Worm (Caenorhabditis elegans) whole organism, L1 larva: ENCODE data around the gene acp-7.

Experiments
- C16A3.4 ChIP-seq: fragments of 150-350 bp; optimal IDR thresholded peaks from 2 replicates; lab custom pipeline; 2014; ENCODE audit warnings: missing biosample characterization, missing genetic modification characterization
- F16B12.6 ChIP-seq: fragments of 150-350 bp; optimal IDR thresholded peaks from 2 replicates; lab custom pipeline; 2014; ENCODE audit warnings: missing biosample characterization, missing genetic modification characterization
- ama-1 ChIP-seq: fragments of 150-350 bp; optimal IDR thresholded peaks from 2 replicates; lab custom pipeline; 2014
- blmp-1 ChIP-seq: fragments of 150-350 bp; optimal IDR thresholded peaks from 2 replicates; lab custom pipeline; 2014; ENCODE audit warnings: missing biosample characterization, missing genetic modification characterization
- ceh-63 ChIP-seq: fragments of 200-800 bp; sonication (Bioruptor generic); optimal IDR thresholded peaks from 2 replicates; lab custom pipeline; 2018; ENCODE audit warnings: mild to moderate bottlenecking, missing genetic modification characterization, missing compliant biosample characterization
- dpl-1 ChIP-seq, 3 experiments: fragments of 150-350 bp in 2 of 3; sonication (generic microtip) in 1 of 3; optimal IDR thresholded peaks; 2 replicates each; lab custom pipeline; 2014 to 2017; ENCODE audit warnings: missing biosample characterization in 3 of 3, missing genetic modification characterization in 3 of 3, missing genetic modification reagents in 3 of 3
- efl-1 ChIP-seq, 4 experiments: fragments of 150-350 bp; optimal IDR thresholded peaks in 3 of 4; peaks in 1 of 4; 1 replicate in 1 of 4; 2 replicates in 3 of 4; lab custom pipeline; 2014; ENCODE audit warnings: missing biosample characterization in 2 of 4, missing genetic modification characterization in 2 of 4, missing genetic modification reagents in 2 of 4
- egl-27 ChIP-seq, 2 experiments: fragments of 150-350 bp in 1 of 2; sonication (generic microtip); optimal IDR thresholded peaks; 3 replicates each; lab custom pipeline; 2017 to 2018; ENCODE audit warnings: missing biosample characterization in 2 of 2, missing genetic modification characterization in 2 of 2, missing genetic modification reagents in 2 of 2
- elt-2 ChIP-seq: sonication (generic microtip); optimal IDR thresholded peaks from 2 replicates; lab custom pipeline; 2016; ENCODE audit warnings: missing genetic modification characterization, mild to moderate bottlenecking, inconsistent platforms, missing compliant biosample characterization, missing genetic modification reagents
- ets-5 ChIP-seq: fragments of 200-800 bp; sonication (Bioruptor generic); IDR thresholded peaks from 2 replicates; pipeline ENCODE4 v1.3.6; 2022; ENCODE audit warnings: missing genetic modification characterization, missing compliant biosample characterization
- fkh-10 ChIP-seq: sonication (generic microtip); optimal IDR thresholded peaks from 2 replicates; lab custom pipeline; 2017; ENCODE audit warnings: missing biosample characterization, missing genetic modification reagents, missing genetic modification characterization
- fkh-4 ChIP-seq: sonication (generic microtip); optimal IDR thresholded peaks from 2 replicates; lab custom pipeline; 2016; ENCODE audit warnings: missing compliant biosample characterization, missing genetic modification characterization, borderline replicate concordance
- fkh-8 ChIP-seq: sonication (generic microtip); optimal IDR thresholded peaks from 2 replicates; lab custom pipeline; 2016; ENCODE audit warnings: mild to moderate bottlenecking, missing genetic modification characterization, missing compliant biosample characterization
- hlh-17 ChIP-seq: fragments of 200-800 bp; sonication (Bioruptor generic); optimal IDR thresholded peaks from 2 replicates; lab custom pipeline; 2018; ENCODE audit warnings: missing genetic modification characterization, mild to moderate bottlenecking, missing compliant biosample characterization, moderate library complexity, borderline replicate concordance
- irx-1 ChIP-seq: sonication (generic microtip); optimal IDR thresholded peaks from 2 replicates; lab custom pipeline; 2016; ENCODE audit warnings: missing genetic modification characterization, missing compliant biosample characterization
- jun-1 ChIP-seq: fragments of 150-350 bp; optimal IDR thresholded peaks from 2 replicates; lab custom pipeline; 2014; ENCODE audit warnings: missing biosample characterization, missing genetic modification reagents, missing genetic modification characterization
- lin-14 ChIP-seq: fragments of 200-800 bp; sonication (Bioruptor generic); optimal IDR thresholded peaks from 2 replicates; lab custom pipeline; 2018; ENCODE audit warnings: mild to moderate bottlenecking, missing genetic modification characterization, moderate library complexity, missing compliant biosample characterization
- lin-35 ChIP-seq, 2 experiments: fragments of 150-350 bp; optimal IDR thresholded peaks; 2 replicates each; lab custom pipeline; 2014; ENCODE audit warnings: missing biosample characterization in 2 of 2, missing genetic modification characterization in 2 of 2, missing genetic modification reagents in 2 of 2
- mab-9 ChIP-seq: fragments of 200-800 bp; sonication (Bioruptor generic); IDR thresholded peaks from 2 replicates; pipeline ENCODE4 v1.3.6; 2022; ENCODE audit warnings: missing genetic modification reagents, missing genetic modification characterization, missing compliant biosample characterization
- mep-1 ChIP-seq: fragments of 150-350 bp; optimal IDR thresholded peaks from 2 replicates; lab custom pipeline; 2014; ENCODE audit warnings: missing biosample characterization, missing genetic modification characterization
- nhr-11 ChIP-seq: fragments of 150-350 bp; optimal IDR thresholded peaks from 2 replicates; lab custom pipeline; 2014; ENCODE audit warnings: missing biosample characterization, missing genetic modification characterization
- nhr-12 ChIP-seq: sonication (generic microtip); optimal IDR thresholded peaks from 2 replicates; lab custom pipeline; 2017; ENCODE audit warnings: missing biosample characterization, missing genetic modification characterization
- nhr-19 ChIP-seq: fragments of 200-800 bp; sonication (Bioruptor generic); conservative IDR thresholded peaks from 2 replicates; pipeline ENCODE4 v1.3.6; 2022; ENCODE audit warnings: missing genetic modification characterization, missing compliant biosample characterization
- nhr-20 ChIP-seq: sonication (generic microtip); optimal IDR thresholded peaks from 2 replicates; lab custom pipeline; 2016; ENCODE audit warnings: mild to moderate bottlenecking, missing genetic modification characterization, missing compliant biosample characterization
- nhr-28 ChIP-seq: fragments of 150-350 bp; optimal IDR thresholded peaks from 2 replicates; lab custom pipeline; 2014; ENCODE audit warnings: missing biosample characterization, missing genetic modification characterization
- nhr-71 ChIP-seq: sonication (generic microtip); optimal IDR thresholded peaks from 2 replicates; lab custom pipeline; 2016; ENCODE audit warnings: mild to moderate bottlenecking, missing genetic modification characterization, moderate library complexity, missing compliant biosample characterization
- nhr-84 ChIP-seq: sonication (generic microtip); optimal IDR thresholded peaks from 2 replicates; lab custom pipeline; 2017; ENCODE audit warnings: missing biosample characterization, missing genetic modification characterization
- pax-3 ChIP-seq: fragments of 200-800 bp; sonication (Bioruptor generic); optimal IDR thresholded peaks from 2 replicates; lab custom pipeline; 2018; ENCODE audit warnings: mild to moderate bottlenecking, missing genetic modification characterization, moderate library complexity, missing compliant biosample characterization
- rnt-1 ChIP-seq: sonication (generic microtip); optimal IDR thresholded peaks from 2 replicates; lab custom pipeline; 2016; ENCODE audit warnings: mild to moderate bottlenecking, missing genetic modification characterization, moderate library complexity, missing compliant biosample characterization
- snpc-4 ChIP-seq: fragments of 150-350 bp; optimal IDR thresholded peaks from 2 replicates; lab custom pipeline; 2014; ENCODE audit warnings: missing biosample characterization, missing genetic modification characterization
- snu-23 ChIP-seq: sonication (generic microtip); optimal IDR thresholded peaks from 2 replicates; lab custom pipeline; 2016; ENCODE audit warnings: missing genetic modification characterization, missing compliant biosample characterization
- sptf-1 ChIP-seq: fragments of 150-350 bp; optimal IDR thresholded peaks from 2 replicates; lab custom pipeline; 2014; ENCODE audit warnings: missing biosample characterization, missing genetic modification characterization
- tlp-1 ChIP-seq: fragments of 150-350 bp; optimal IDR thresholded peaks from 2 replicates; lab custom pipeline; 2014; ENCODE audit warnings: missing biosample characterization, missing genetic modification characterization
- unc-86 ChIP-seq: sonication (generic microtip); optimal IDR thresholded peaks from 2 replicates; lab custom pipeline; 2016; ENCODE audit warnings: missing genetic modification characterization, missing compliant biosample characterization
- xbp-1 ChIP-seq: sonication (generic microtip); optimal IDR thresholded peaks from 2 replicates; lab custom pipeline; 2016; ENCODE audit warnings: missing genetic modification characterization, missing compliant biosample characterization
- zag-1 ChIP-seq: fragments of 150-350 bp; optimal IDR thresholded peaks from 2 replicates; lab custom pipeline; 2014; ENCODE audit warnings: missing biosample characterization, missing genetic modification characterization
- zip-4 ChIP-seq: fragments of 200-800 bp; sonication (Bioruptor generic); optimal IDR thresholded peaks from 2 replicates; lab custom pipeline; 2018; ENCODE audit warnings: mild to moderate bottlenecking, missing genetic modification characterization, moderate library complexity, missing compliant biosample characterization
- ztf-11 ChIP-seq, 2 experiments: sonication (generic microtip); optimal IDR thresholded peaks; 2 replicates each; lab custom pipeline; 2016 to 2017; ENCODE audit warnings: missing genetic modification characterization in 2 of 2, missing biosample characterization in 1 of 2, missing compliant biosample characterization in 1 of 2

The acp-7 gene

DNA sequence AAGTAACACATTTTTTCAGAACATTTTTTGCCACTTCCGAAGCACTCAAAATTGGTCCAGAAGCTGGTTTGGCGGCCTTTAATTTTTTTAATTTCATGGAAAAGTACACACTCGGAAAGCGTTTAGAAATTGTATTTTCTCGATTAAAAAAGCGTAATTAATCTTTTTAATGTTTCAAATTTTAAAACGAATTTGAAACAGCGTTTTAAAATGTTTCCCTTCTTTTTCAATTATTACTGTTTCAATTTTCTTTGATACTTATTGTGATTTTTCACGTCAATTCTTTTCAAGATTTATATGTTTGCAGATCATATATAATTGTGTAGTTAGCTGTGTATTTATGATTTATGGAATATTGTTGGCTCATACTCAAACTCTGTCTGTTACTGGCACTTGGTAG lies 32.5 kb upstream of the acp-7 start, which contains the start of gene acr-25:
Gene acr-25, plus strand, starts transcription at position 301 of the 400 bp plus-strand sequence.
- TF ChIP-seq xbp-1 (tag; lab: Kevin White, UChicago): no peak
- TF ChIP-seq nhr-28 (tag; lab: Kevin White, UChicago): no peak
- TF ChIP-seq efl-1 (optimal IDR thresholded peaks at IDR 0.05; lab: Kevin White, UChicago): no peak
- TF ChIP-seq efl-1 (GFP tag; optimal IDR thresholded peaks at IDR 0.05 in 1 of 2; lab: Kevin White, UChicago): no peak
- no peak for TF ChIP-seq nhr-11
- TF ChIP-seq tlp-1 (tag; lab: Kevin White, UChicago): no peak
- no peak for TF ChIP-seq unc-86 (tag; lab: Kevin White, UChicago)
- no peak for TF ChIP-seq sptf-1 (tag; lab: Kevin White, UChicago)
- no peak for TF ChIP-seq dpl-1 (GFP tag; optimal IDR thresholded peaks at IDR 0.05; lab: Kevin White, UChicago)
- TF ChIP-seq fkh-4 (tag; lab: Kevin White, UChicago): no peak
- no peak for TF ChIP-seq ama-1 (lab: Kevin White, UChicago)
- TF ChIP-seq ceh-63 (GFP tag; lab: Kevin White, UChicago): no peak
- TF ChIP-seq hlh-17 (GFP tag; lab: Kevin White, UChicago): no peak
- TF ChIP-seq nhr-19 (GFP tag; lab: Robert Waterston, UW): no peak
- TF ChIP-seq rnt-1 (tag; lab: Kevin White, UChicago): no peak
- no peak for TF ChIP-seq nhr-20 (tag; lab: Kevin White, UChicago)
- TF ChIP-seq, all 84 proteins: peak for 0

DNA sequence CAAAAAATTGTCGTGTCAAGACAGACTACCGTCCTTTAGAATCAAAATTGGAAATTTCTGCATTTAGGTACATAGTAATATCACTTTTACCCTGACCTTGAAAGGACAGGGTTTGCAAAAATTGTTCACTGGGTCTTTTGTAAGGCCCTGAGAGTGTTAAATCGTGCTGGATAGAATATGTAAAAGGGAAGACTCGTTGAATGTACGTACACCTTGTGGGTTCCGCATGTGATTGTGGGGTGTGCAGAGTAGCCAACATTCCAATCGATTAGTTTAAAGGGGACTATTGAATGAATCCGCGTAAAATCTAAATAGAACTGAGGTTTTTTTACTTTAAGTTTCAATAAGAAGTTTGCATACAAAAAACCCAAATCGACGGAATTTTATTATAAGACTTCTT lies 29.1 kb upstream of the acp-7 start:
- TF ChIP-seq nhr-28 (tag; lab: Kevin White, UChicago): no peak
- no peak for TF ChIP-seq fkh-10
- TF ChIP-seq blmp-1: no peak
- TF ChIP-seq nhr-84 (tag; lab: Kevin White, UChicago): no peak
- no peak for TF ChIP-seq ceh-63 (GFP tag; lab: Kevin White, UChicago)
- TF ChIP-seq dpl-1 (GFP tag; optimal IDR thresholded peaks at IDR 0.05; lab: Kevin White, UChicago): no peak
- TF ChIP-seq ztf-11 (tag; optimal IDR thresholded peaks at IDR 0.05; lab: Kevin White, UChicago): no peak
- TF ChIP-seq snpc-4 (tag; lab: Kevin White, UChicago): no peak
- TF ChIP-seq C16A3.4 (tag; lab: Kevin White, UChicago): no peak

DNA sequence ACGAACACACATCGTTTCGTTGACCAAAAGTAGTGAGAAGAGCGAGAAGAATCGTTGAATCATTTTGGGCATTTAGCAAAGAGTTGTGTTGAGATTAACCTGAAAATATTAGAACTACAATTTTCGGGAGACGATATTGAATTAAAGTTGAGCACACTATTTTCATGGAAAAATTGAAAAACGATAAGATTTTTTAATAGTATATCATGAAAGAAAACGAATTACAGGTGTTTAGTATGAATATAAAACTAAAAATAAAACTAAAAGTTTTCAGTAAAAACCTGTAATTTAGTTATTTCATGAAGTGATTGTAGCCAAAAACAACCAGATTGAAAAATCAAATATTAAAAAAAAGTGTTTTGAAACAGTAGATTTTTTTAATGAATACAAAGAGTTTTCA lies 26.0 kb upstream of the acp-7 start, which contains the start of gene lgc-10:
Gene lgc-10, minus strand, starts transcription at position 101 of the 400 bp plus-strand sequence.
- TF ChIP-seq zag-1 (tag; lab: Kevin White, UChicago) (no peak), mab-9 (GFP tag; lab: Robert Waterston, UW) (no peak), egl-27 (tag; optimal IDR thresholded peaks at IDR 0.05; lab: Kevin White, UChicago) (no peak), lin-14 (no peak), ets-5 (GFP tag; lab: Robert Waterston, UW) (no peak), efl-1 (optimal IDR thresholded peaks at IDR 0.05; lab: Kevin White, UChicago) (no peak), efl-1 (GFP tag; optimal IDR thresholded peaks at IDR 0.05 in 1 of 2; lab: Kevin White, UChicago) (no peak), nhr-71 (tag; lab: Kevin White, UChicago) (no peak)

DNA sequence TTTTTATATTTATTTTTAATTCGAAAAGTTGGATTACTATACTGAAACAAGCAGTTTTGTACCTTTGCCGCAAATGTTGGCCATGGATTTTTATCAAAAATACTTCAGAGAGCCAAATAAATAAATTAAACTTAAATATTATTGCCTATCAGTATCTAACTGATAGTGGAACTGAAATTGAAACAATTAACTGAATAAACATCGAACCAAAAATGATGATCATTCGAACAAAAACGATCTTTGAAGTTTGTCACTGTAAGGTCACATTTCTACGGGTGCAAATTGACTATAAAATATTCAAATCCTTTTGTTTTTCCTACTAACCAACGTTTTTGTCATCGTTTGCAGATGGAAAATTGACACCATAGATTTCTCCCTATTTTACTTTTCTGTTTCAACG lies 11.5 kb upstream of the acp-7 start:
- TF ChIP-seq pax-3 (tag; lab: Kevin White, UChicago): no peak
- TF ChIP-seq nhr-11: no peak
- no peak for TF ChIP-seq fkh-4 (tag; lab: Kevin White, UChicago)
- no peak for TF ChIP-seq nhr-20 (tag; lab: Kevin White, UChicago)
- peak; percentile 3 for TF ChIP-seq elt-2 (tag; lab: Kevin White, UChicago)
- TF ChIP-seq efl-1 (optimal IDR thresholded peaks at IDR 0.05; lab: Kevin White, UChicago): no peak
- TF ChIP-seq efl-1 (GFP tag; optimal IDR thresholded peaks at IDR 0.05 in 1 of 2; lab: Kevin White, UChicago): peak in 1 of 2 experiments; percentile 11

DNA sequence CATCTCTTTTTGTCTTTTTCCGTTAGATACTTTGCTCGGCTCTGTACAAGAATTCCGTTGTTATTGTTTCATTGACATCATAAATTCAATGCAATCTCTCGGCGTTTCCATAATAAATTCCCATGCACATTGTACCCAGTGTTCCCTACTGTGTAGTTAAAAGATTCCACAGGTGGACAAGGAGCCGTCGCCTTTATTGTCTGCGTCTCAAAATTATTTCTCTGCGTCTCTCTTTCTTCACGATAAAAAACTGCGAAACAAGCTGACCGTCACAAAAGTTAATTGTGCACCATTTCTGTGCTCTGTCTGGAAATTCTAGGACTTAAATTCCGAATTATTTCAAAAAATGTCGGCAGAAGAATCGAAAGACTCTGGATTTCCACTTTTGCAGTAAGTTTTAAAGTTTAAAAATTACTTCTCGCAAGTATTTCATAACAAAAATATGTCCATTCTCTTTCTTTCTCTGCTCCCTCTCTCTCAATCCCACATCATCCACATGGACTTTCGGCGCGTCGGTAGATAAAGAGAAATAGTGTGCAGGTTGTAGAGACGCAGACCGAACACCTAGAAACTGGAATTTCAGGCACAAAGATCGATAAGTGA lies 10.6 kb upstream of the acp-7 start:
- peak; percentile 3 for TF ChIP-seq jun-1 (tag; lab: Kevin White, UChicago)
- peak in 1 of 2 experiments; percentile 10 for TF ChIP-seq lin-35 (GFP tag; optimal IDR thresholded peaks at IDR 0.05; lab: Kevin White, UChicago)
- TF ChIP-seq irx-1 (tag; lab: Kevin White, UChicago): peak; percentile 7
- TF ChIP-seq sptf-1 (tag; lab: Kevin White, UChicago): no peak
- TF ChIP-seq mep-1 (tag; lab: Kevin White, UChicago): peak; percentile 3
- TF ChIP-seq F16B12.6: no peak
- TF ChIP-seq nhr-12 (tag; lab: Kevin White, UChicago): no peak
- TF ChIP-seq efl-1 (optimal IDR thresholded peaks at IDR 0.05; lab: Kevin White, UChicago): peak; percentile 41 to 45
- TF ChIP-seq efl-1 (GFP tag; optimal IDR thresholded peaks at IDR 0.05 in 1 of 2; lab: Kevin White, UChicago): peak; percentile 2 to 8
- TF ChIP-seq nhr-20 (tag; lab: Kevin White, UChicago): peak; percentile 63
- peak; percentile 40 for TF ChIP-seq nhr-71 (tag; lab: Kevin White, UChicago)
- peak in 1 of 3 experiments; percentile 21 for TF ChIP-seq dpl-1 (GFP tag; optimal IDR thresholded peaks at IDR 0.05; lab: Kevin White, UChicago)
- TF ChIP-seq fkh-8 (tag; lab: Kevin White, UChicago): peak; percentile 17
- 0 out of 2 replicates have a peak, but pooled peaks have one; percentile 27 for TF ChIP-seq ets-5 (GFP tag; lab: Robert Waterston, UW)
- TF ChIP-seq elt-2 (tag; lab: Kevin White, UChicago): peak; percentile 42
- 0 out of 2 replicates have a peak, but pooled peaks have one; percentile 12 for TF ChIP-seq nhr-19 (GFP tag; lab: Robert Waterston, UW)
- peak; percentile 22 for TF ChIP-seq blmp-1
- TF ChIP-seq snu-23 (GFP tag; lab: Kevin White, UChicago): peak; percentile 13
- TF ChIP-seq fkh-10: no peak
- TF ChIP-seq zip-4 (GFP tag; lab: Kevin White, UChicago): peak; percentile 37
- TF ChIP-seq lin-14: peak; percentile 53
